Worm (Caenorhabditis elegans): Measurements from ENCODE around the gene marc-5.

Gene marc-5

ce11 chrII:12406394-12406793, 27.1 kb upstream of the marc-5 start, which contains the start of gene sre-30:
Gene sre-30, minus strand, starts transcription at chrII:12406494.
- TF ChIP-seq dox-1 (GFP tag; IDR thresholded peaks at IDR 0.05), result no peak
- TF ChIP-seq tlf-1 (GFP tag; optimal IDR thresholded peaks at IDR 0.05), result no peak
- no peak for TF ChIP-seq nfyb-1 (GFP tag; IDR thresholded peaks at IDR 0.05)
- no peak for TF ChIP-seq ztf-6 (GFP tag; IDR thresholded peaks at IDR 0.05)
- TF ChIP-seq chd-7 (tag; optimal IDR thresholded peaks at IDR 0.05), result no peak
- no peak for TF ChIP-seq nhr-90 (tag; optimal IDR thresholded peaks at IDR 0.05)
- no peak for TF ChIP-seq B0336.3 (GFP tag; IDR thresholded peaks at IDR 0.05)
- no peak for TF ChIP-seq Y95B8A.8 (GFP tag; IDR thresholded peaks at IDR 0.05)
- TF ChIP-seq hrde-1 (tag; optimal IDR thresholded peaks at IDR 0.05; ENCODE audit: borderline replicate concordance), result no peak
- no peak for TF ChIP-seq atf-7 (tag; optimal IDR thresholded peaks at IDR 0.05)
- no peak for TF ChIP-seq ZK185.1 (tag; optimal IDR thresholded peaks at IDR 0.05; ENCODE audit: poor library complexity, severe bottlenecking)
- no peak for TF ChIP-seq rpc-1 (optimal IDR thresholded peaks at IDR 0.05)
- TF ChIP-seq rpc-1 (tag; optimal IDR thresholded peaks at IDR 0.05), result no peak
- no peak for TF ChIP-seq snpc-4 (GFP tag; optimal IDR thresholded peaks at IDR 0.05)
- TF ChIP-seq snpc-4 (tag; optimal IDR thresholded peaks at IDR 0.05), result no peak
- no peak for TF ChIP-seq die-1 (tag; optimal IDR thresholded peaks at IDR 0.05)
- no peak for TF ChIP-seq ceh-100 (GFP tag; IDR thresholded peaks at IDR 0.05)
- TF ChIP-seq ztf-18 (tag; optimal IDR thresholded peaks at IDR 0.05), result no peak
- TF ChIP-seq fkh-3 (tag; optimal IDR thresholded peaks at IDR 0.05), result no peak
- no peak for TF ChIP-seq hsf-1 (GFP tag; IDR thresholded peaks at IDR 0.05)

ce11 chrII:12401791-12402190, 22.5 kb upstream of the marc-5 start, which contains the start of gene sre-29:
Gene sre-29, minus strand, starts transcription at chrII:12401891.
- TF ChIP-seq cebp-1 (GFP tag; IDR thresholded peaks at IDR 0.05) (no peak), cebp-1 (tag; optimal IDR thresholded peaks at IDR 0.05) (no peak), F52B5.7 (tag; optimal IDR thresholded peaks at IDR 0.05) (no peak), Y67H2A.10 (GFP tag; conservative IDR thresholded peaks at IDR 0.05) (no peak), hlh-12 (tag; optimal IDR thresholded peaks at IDR 0.05) (no peak), nfya-2 (GFP tag; IDR thresholded peaks at IDR 0.05) (no peak), lsy-27 (tag; optimal IDR thresholded peaks at IDR 0.05; ENCODE audit: borderline replicate concordance, insufficient read depth) (no peak), F23B12.7 (tag; optimal IDR thresholded peaks at IDR 0.05; ENCODE audit: insufficient read depth) (no peak), ekl-4 (GFP tag; IDR thresholded peaks at IDR 0.05) (no peak), D2030.7 (GFP tag; IDR thresholded peaks at IDR 0.05) (no peak), sea-2 (GFP tag; IDR thresholded peaks at IDR 0.05) (no peak), attf-6 (GFP tag; IDR thresholded peaks at IDR 0.05) (no peak), Y53F4B.3 (GFP tag; IDR thresholded peaks at IDR 0.05) (no peak), madf-10 (tag; optimal IDR thresholded peaks at IDR 0.05) (no peak), F55B11.4 (tag; optimal IDR thresholded peaks at IDR 0.05; ENCODE audit: borderline replicate concordance, insufficient read depth) (no peak), hlh-26 (GFP tag; conservative IDR thresholded peaks at IDR 0.05) (no peak), lin-54 (GFP tag; optimal IDR thresholded peaks at IDR 0.05) (no peak), ztf-26 (tag; optimal IDR thresholded peaks at IDR 0.05) (no peak), B0261.1 (tag; optimal IDR thresholded peaks at IDR 0.05) (no peak)

DNA sequence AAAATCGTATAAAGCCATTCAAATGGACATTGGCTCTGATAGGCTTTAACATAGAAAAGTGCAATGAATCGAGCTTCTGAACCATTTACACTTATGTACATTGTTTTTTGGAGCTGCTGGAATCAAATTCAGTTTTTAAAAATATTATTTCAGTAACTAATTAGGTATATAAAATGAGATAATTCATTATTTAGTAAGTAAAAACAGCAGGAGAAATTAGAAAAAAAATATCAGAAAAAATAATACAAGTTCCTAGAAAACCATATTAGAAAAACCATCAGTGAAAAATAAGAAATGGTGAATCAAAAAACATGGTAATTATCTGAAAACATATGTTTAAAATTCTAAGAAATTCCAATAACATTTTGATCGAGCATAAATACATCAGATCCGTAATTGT, 18.3 kb upstream of the marc-5 start, which contains the start of gene F57G9.7:
TSS of gene F57G9.7 (minus strand) at position 101 of the 400 bp plus-strand sequence.
- no peak for TF ChIP-seq mcd-1 (GFP tag; IDR thresholded peaks at IDR 0.05)
- TF ChIP-seq snpc-3.4 (tag; optimal IDR thresholded peaks at IDR 0.05), result no peak
- TF ChIP-seq sea-2 (GFP tag; IDR thresholded peaks at IDR 0.05), result no peak

Data from whole organism, young adult.